Worm (Caenorhabditis elegans): ENCODE measurements around the gene znfx-1.

- TF ChIP-seq egl-27 (tag; optimal IDR thresholded peaks at IDR 0.05) (no peak), ama-1 (optimal IDR thresholded peaks at IDR 0.05) (no peak)
Measured at ce11 chrII:9265705-9266104, 52.2 kb downstream of the znfx-1 start.
